Worm (Caenorhabditis elegans): ENCODE data around the gene strd-1.

- TF ChIP-seq sem-2 (GFP tag; optimal IDR thresholded peaks at IDR 0.05), result no peak
- no peak for TF ChIP-seq snpc-4 (tag; optimal IDR thresholded peaks at IDR 0.05)
- TF ChIP-seq nhr-237 (tag; optimal IDR thresholded peaks at IDR 0.05), result no peak
- TF ChIP-seq ztf-11 (tag; optimal IDR thresholded peaks at IDR 0.05), result no peak
- TF ChIP-seq ces-1 (GFP tag; optimal IDR thresholded peaks at IDR 0.05), result no peak
- no peak for TF ChIP-seq blmp-1 (tag; optimal IDR thresholded peaks at IDR 0.05)
- no peak for TF ChIP-seq mep-1 (tag; optimal IDR thresholded peaks at IDR 0.05)
- TF ChIP-seq mab-5 (tag; optimal IDR thresholded peaks at IDR 0.05), result no peak
- no peak for TF ChIP-seq nhr-76 (tag; optimal IDR thresholded peaks at IDR 0.05)
- no peak for TF ChIP-seq lsy-2 (tag; optimal IDR thresholded peaks at IDR 0.05)
- TF ChIP-seq elt-1 (tag; optimal IDR thresholded peaks at IDR 0.05; ENCODE audit: borderline replicate concordance, insufficient read depth), result no peak
Measured at ce11 chrIII:10935944-10936343, 11.3 kb upstream of the strd-1 start, which contains the start of gene rle-1.

All from whole organism, mixed stage, embryonic.